Fruit fly (Drosophila melanogaster) whole organism, embryonic: ENCODE data around the gene SdicB.
A peak's percentile ranks its signal among the peaks of the same experiment; 100 is the strongest.

Experiments
- CG10209 ChIP-seq: fragments of 200-800 bp; sonication (Bioruptor generic); optimal IDR thresholded peaks from 3 replicates; lab custom pipeline; 2017; ENCODE audit warnings: missing biosample characterization, mild to moderate bottlenecking, missing genetic modification characterization, missing genetic modification reagents
- CG1024 ChIP-seq: fragments of 200-800 bp; sonication (Bioruptor generic); IDR thresholded peaks from 2 replicates; pipeline ENCODE4 v1.3.6; 2022; ENCODE audit warnings: missing biosample characterization, missing genetic modification characterization
- CG12659 ChIP-seq: fragments of 200-800 bp; sonication (Bioruptor generic); optimal IDR thresholded peaks from 3 replicates; lab custom pipeline; 2017; ENCODE audit warnings: mild to moderate bottlenecking, missing biosample characterization, missing genetic modification reagents, missing genetic modification characterization
- CG12942 ChIP-seq: fragments of 200-800 bp; sonication (Bioruptor generic); optimal IDR thresholded peaks from 3 replicates; lab custom pipeline; 2016; ENCODE audit warnings: missing biosample characterization, missing genetic modification characterization
- CG13123 ChIP-seq: fragments of 200-800 bp; sonication (Bioruptor generic); optimal IDR thresholded peaks from 2 replicates; lab custom pipeline; 2016; ENCODE audit warnings: missing biosample characterization, missing genetic modification characterization
- CG13287 ChIP-seq: fragments of 200-800 bp; sonication (Bioruptor generic); IDR thresholded peaks from 2 replicates; pipeline ENCODE4 v1.3.6; 2022; ENCODE audit warnings: missing biosample characterization, missing genetic modification characterization; ENCODE audit not compliant: partially characterized antibody
- CG13624 ChIP-seq: fragments of 200-800 bp; sonication (Bioruptor generic); optimal IDR thresholded peaks from 2 replicates; lab custom pipeline; 2016; ENCODE audit warnings: missing biosample characterization, missing genetic modification characterization
- CG16813 ChIP-seq: fragments of 200-800 bp; sonication (Bioruptor generic); IDR thresholded peaks from 3 replicates; pipeline ENCODE4 v1.3.6; 2022; ENCODE audit warnings: missing biosample characterization, missing genetic modification characterization; ENCODE audit not compliant: partially characterized antibody
- CG17802 ChIP-seq: fragments of 200-800 bp; sonication (Bioruptor generic); optimal IDR thresholded peaks from 2 replicates; lab custom pipeline; 2018; ENCODE audit warnings: missing biosample characterization, mild to moderate bottlenecking, missing genetic modification characterization, moderate library complexity
- CG1792 ChIP-seq: fragments of 200-800 bp; sonication (Bioruptor generic); optimal IDR thresholded peaks from 2 replicates; lab custom pipeline; 2016; ENCODE audit warnings: missing biosample characterization, missing genetic modification characterization
- CG18476 ChIP-seq: fragments of 200-800 bp; sonication (Bioruptor generic); optimal IDR thresholded peaks from 2 replicates; lab custom pipeline; 2016; ENCODE audit warnings: missing biosample characterization, mild to moderate bottlenecking, missing genetic modification characterization
- CG2129 ChIP-seq: fragments of 200-800 bp; sonication (Bioruptor generic); IDR thresholded peaks from 2 replicates; pipeline ENCODE4 v1.3.6; 2022; ENCODE audit warnings: missing biosample characterization, missing genetic modification characterization; ENCODE audit not compliant: partially characterized antibody
- CG33213 ChIP-seq: fragments of 200-800 bp; sonication (Bioruptor generic); optimal IDR thresholded peaks from 3 replicates; lab custom pipeline; 2016; ENCODE audit warnings: missing biosample characterization, missing genetic modification characterization
- CG3847 ChIP-seq: fragments of 200-800 bp; sonication (Bioruptor generic); IDR thresholded peaks from 2 replicates; pipeline ENCODE4 v1.3.6; 2022; ENCODE audit warnings: missing biosample characterization, missing genetic modification characterization
- CG42726 ChIP-seq: fragments of 200-800 bp; sonication (Bioruptor generic); IDR thresholded peaks from 2 replicates; pipeline ENCODE4 v1.3.6; 2022; ENCODE audit warnings: missing biosample characterization, missing genetic modification characterization; ENCODE audit not compliant: partially characterized antibody
- CG4424 ChIP-seq: fragments of 200-800 bp; sonication (Bioruptor generic); optimal IDR thresholded peaks from 3 replicates; lab custom pipeline; 2016; ENCODE audit warnings: missing biosample characterization, missing genetic modification characterization
- CG6689 ChIP-seq: fragments of 200-800 bp; sonication (Bioruptor generic); IDR thresholded peaks from 2 replicates; pipeline ENCODE4 v1.3.6; 2022; ENCODE audit warnings: missing biosample characterization, missing genetic modification characterization
- CG6791 ChIP-seq: fragments of 200-800 bp; sonication (Bioruptor generic); IDR thresholded peaks from 3 replicates; pipeline ENCODE4 v1.3.6; 2022; ENCODE audit warnings: missing biosample characterization, missing genetic modification characterization; ENCODE audit not compliant: partially characterized antibody
- CG9817 ChIP-seq: fragments of 200-800 bp; sonication (Bioruptor generic); optimal IDR thresholded peaks from 2 replicates; lab custom pipeline; 2018; ENCODE audit warnings: missing biosample characterization, mild to moderate bottlenecking, missing genetic modification characterization, moderate library complexity
- D ChIP-seq, 2 experiments: fragments of 200-800 bp in 1 of 2; fragments of >200 bp in 1 of 2; sonication (Bioruptor generic) in 1 of 2; optimal IDR thresholded peaks; 2 replicates in 1 of 2; 3 replicates in 1 of 2; lab custom pipeline; 2017; ENCODE audit warnings: mild to moderate bottlenecking in 1 of 2, missing biosample characterization in 1 of 2, missing genetic modification characterization in 1 of 2, missing genetic modification reagents in 1 of 2
- Dref ChIP-seq: fragments of 200-800 bp; sonication (Bioruptor generic); IDR thresholded peaks from 2 replicates; pipeline ENCODE4 v1.3.6; 2022; ENCODE audit warnings: missing biosample characterization, missing genetic modification characterization
- E2f2 ChIP-seq: fragments of 200-800 bp; sonication (Bioruptor generic); IDR thresholded peaks from 2 replicates; pipeline ENCODE4 v1.3.6; 2022; ENCODE audit warnings: missing biosample characterization, missing genetic modification characterization
- Med ChIP-seq: fragments of 200-800 bp; sonication (Bioruptor generic); peaks from one replicate; lab custom pipeline; 2016; ENCODE audit warnings: missing biosample characterization, missing genetic modification characterization, mild to moderate bottlenecking, inconsistent platforms, moderate library complexity
- Nf-YB ChIP-seq: fragments of 200-800 bp; sonication (Bioruptor generic); optimal IDR thresholded peaks from 3 replicates; lab custom pipeline; 2019; ENCODE audit warnings: missing biosample characterization, mild to moderate bottlenecking, missing genetic modification characterization, moderate library complexity
- Sox102F ChIP-seq: fragments of 200-800 bp; sonication (Bioruptor generic); optimal IDR thresholded peaks from 2 replicates; lab custom pipeline; 2018; ENCODE audit warnings: missing biosample characterization, mild to moderate bottlenecking, missing genetic modification characterization, moderate library complexity
- bowl ChIP-seq: fragments of 200-800 bp; sonication (Bioruptor generic); IDR thresholded peaks from 2 replicates; pipeline ENCODE4 v1.3.6; 2022; ENCODE audit warnings: missing biosample characterization, missing genetic modification characterization
- cg ChIP-seq: fragments of 200-800 bp; sonication (Bioruptor generic); optimal IDR thresholded peaks from 3 replicates; lab custom pipeline; 2019; ENCODE audit warnings: missing biosample characterization, mild to moderate bottlenecking, missing genetic modification characterization, moderate library complexity
- croc ChIP-seq: fragments of 200-800 bp; sonication (Bioruptor generic); conservative IDR thresholded peaks from 3 replicates; pipeline ENCODE4 v1.3.6; 2022; ENCODE audit warnings: missing biosample characterization, missing genetic modification characterization
- cwo ChIP-seq: fragments of 200-800 bp; sonication (Bioruptor generic); optimal IDR thresholded peaks from 3 replicates; lab custom pipeline; 2017; ENCODE audit warnings: missing biosample characterization, missing genetic modification characterization, mild to moderate bottlenecking, moderate library complexity, missing genetic modification reagents
- dati ChIP-seq: fragments of 200-800 bp; sonication (Bioruptor generic); IDR thresholded peaks from 2 replicates; pipeline ENCODE4 v1.3.6; 2022; ENCODE audit warnings: missing biosample characterization, missing genetic modification characterization
- ems ChIP-seq: fragments of 200-800 bp; sonication (Bioruptor generic); optimal IDR thresholded peaks from 3 replicates; lab custom pipeline; 2016; ENCODE audit warnings: missing biosample characterization, missing genetic modification characterization
- hb ChIP-seq: fragments of 200-800 bp; sonication (Bioruptor generic); IDR thresholded peaks from 3 replicates; pipeline ENCODE4 v1.3.6; 2022; ENCODE audit warnings: missing biosample characterization, missing genetic modification characterization; ENCODE audit not compliant: partially characterized antibody
- ind ChIP-seq: fragments of 200-800 bp; sonication (Bioruptor generic); optimal IDR thresholded peaks from 3 replicates; lab custom pipeline; 2016; ENCODE audit warnings: missing biosample characterization, missing genetic modification characterization
- inv ChIP-seq: fragments of 200-800 bp; sonication (Bioruptor generic); IDR thresholded peaks from 2 replicates; pipeline ENCODE4 v1.3.6; 2022; ENCODE audit warnings: missing biosample characterization, missing genetic modification characterization; ENCODE audit not compliant: partially characterized antibody
- ken ChIP-seq: fragments of 200-800 bp; sonication (Bioruptor generic); IDR thresholded peaks from 3 replicates; pipeline ENCODE4 v1.3.6; 2022; ENCODE audit warnings: missing biosample characterization, missing genetic modification characterization
- nmo ChIP-seq: fragments of 200-800 bp; sonication (Bioruptor generic); optimal IDR thresholded peaks from 2 replicates; lab custom pipeline; 2018; ENCODE audit warnings: missing biosample characterization, mild to moderate bottlenecking, missing genetic modification characterization, moderate library complexity
- pho ChIP-seq: fragments of 200-800 bp; sonication (Bioruptor generic); optimal IDR thresholded peaks from 2 replicates; lab custom pipeline; 2016; ENCODE audit warnings: missing biosample characterization, missing genetic modification characterization
- prd ChIP-seq, 3 experiments: fragments of >200 bp in 2 of 3; fragments of 200-800 bp in 1 of 3; sonication (Bioruptor generic) in 1 of 3; optimal IDR thresholded peaks in 2 of 3; IDR thresholded peaks in 1 of 3; 2 replicates in 2 of 3; 3 replicates in 1 of 3; pipeline versions ENCODE4 v1.3.6 to Lab custom; 2017 to 2022; ENCODE audit warnings: missing biosample characterization in 1 of 3, missing genetic modification characterization in 1 of 3
- ranshi ChIP-seq: fragments of 200-800 bp; sonication (Bioruptor generic); IDR thresholded peaks from 2 replicates; pipeline ENCODE4 v1.3.6; 2022; ENCODE audit warnings: missing biosample characterization, missing genetic modification characterization
- salm ChIP-seq: fragments of 200-800 bp; sonication (Bioruptor generic); optimal IDR thresholded peaks from 2 replicates; lab custom pipeline; 2018; ENCODE audit warnings: missing biosample characterization, mild to moderate bottlenecking, missing genetic modification characterization
- sens-2 ChIP-seq: fragments of 200-800 bp; sonication (Bioruptor generic); IDR thresholded peaks from 2 replicates; pipeline ENCODE4 v1.3.6; 2022; ENCODE audit warnings: missing biosample characterization, missing genetic modification characterization
- sob ChIP-seq: fragments of 200-800 bp; sonication (Bioruptor generic); IDR thresholded peaks from 2 replicates; pipeline ENCODE4 v1.3.6; 2022; ENCODE audit warnings: missing biosample characterization, missing genetic modification characterization
- sr ChIP-seq: fragments of 200-800 bp; sonication (Bioruptor generic); IDR thresholded peaks from 3 replicates; pipeline ENCODE4 v1.3.6; 2022; ENCODE audit warnings: missing biosample characterization, missing genetic modification characterization
- ttk ChIP-seq: fragments of 200-800 bp; sonication (Bioruptor generic); IDR thresholded peaks from 2 replicates; pipeline ENCODE4 v2.1.2; 2022; ENCODE audit warnings: missing biosample characterization, missing genetic modification characterization
- unc-4 ChIP-seq: fragments of 200-800 bp; sonication (Bioruptor generic); IDR thresholded peaks from 2 replicates; pipeline ENCODE4 v1.3.6; 2022; ENCODE audit warnings: missing biosample characterization, missing genetic modification characterization; ENCODE audit not compliant: partially characterized antibody
- usp ChIP-seq: fragments of >200 bp; optimal IDR thresholded peaks from 2 replicates; lab custom pipeline; 2017; ENCODE audit warnings: missing biosample characterization, missing genetic modification characterization
- vfl ChIP-seq: fragments of 200-800 bp; sonication (Bioruptor generic); optimal IDR thresholded peaks from 2 replicates; lab custom pipeline; 2016; ENCODE audit warnings: missing biosample characterization, missing genetic modification characterization

SdicB gene

DNA sequence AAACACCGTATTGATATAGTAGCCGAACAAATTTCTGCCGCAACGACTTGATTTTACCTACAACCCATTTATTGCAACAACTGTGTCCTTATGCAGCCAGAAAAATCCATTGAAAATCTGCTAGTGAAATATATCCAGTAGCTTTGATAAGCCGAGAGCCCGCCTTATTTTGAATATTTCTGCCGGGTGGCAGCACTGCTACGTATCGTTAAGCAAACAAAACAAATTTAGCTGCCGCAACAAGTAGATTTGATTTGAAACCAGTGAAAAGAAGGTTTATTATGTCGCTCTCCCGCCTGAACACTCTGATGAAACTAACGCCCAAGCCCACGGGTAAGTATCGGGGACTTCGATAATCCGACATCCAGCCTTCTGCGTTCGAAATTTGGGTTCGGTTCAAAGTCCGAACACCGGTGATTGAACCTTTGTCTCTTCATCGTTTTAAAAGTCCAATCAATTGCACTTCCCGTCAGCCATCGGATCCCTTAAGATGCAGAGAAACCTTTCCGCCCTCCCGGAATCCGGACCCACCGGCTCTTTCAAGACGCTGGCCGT is 42.8 kb downstream of the SdicB start, which contains the start of gene CG9577 (continued):
- TF ChIP-seq ttk (GFP tag; lab: Robert Waterston, UW) (no peak), CG12942 (GFP tag; lab: Kevin White, UChicago) (no peak), dati (no peak), sr (GFP tag; lab: Robert Waterston, UW) (no peak), prd (optimal IDR thresholded peaks at IDR 0.05; lab: Kevin White, UChicago) (no peak), prd (GFP tag; IDR thresholded peaks at IDR 0.05; lab: Robert Waterston, UW) (no peak), ken (GFP tag; lab: Robert Waterston, UW) (no peak), bowl (no peak), D (optimal IDR thresholded peaks at IDR 0.05; lab: Kevin White, UChicago) (no peak), D (GFP tag; optimal IDR thresholded peaks at IDR 0.05; lab: Kevin White, UChicago) (no peak), CG9817 (tag; lab: Kevin White, UChicago) (no peak), Nf-YB (GFP tag; lab: Kevin White, UChicago) (no peak), ems (GFP tag; lab: Kevin White, UChicago) (no peak), Med (GFP tag; lab: Kevin White, UChicago) (peak; percentile 38), CG6689 (GFP tag; lab: Robert Waterston, UW) (no peak), CG18476 (no peak), Sox102F (no peak), CG13123 (GFP tag; lab: Kevin White, UChicago) (no peak), cg (no peak), cwo (no peak), usp (no peak), croc (GFP tag; lab: Robert Waterston, UW) (no peak), CG13287 (GFP tag; lab: Robert Waterston, UW) (peak; percentile 27), Dref (GFP tag; lab: Robert Waterston, UW) (peak; percentile 48), inv (GFP tag; lab: Robert Waterston, UW) (no peak)
- TF ChIP-seq, all 482 proteins: peak for 13

DNA sequence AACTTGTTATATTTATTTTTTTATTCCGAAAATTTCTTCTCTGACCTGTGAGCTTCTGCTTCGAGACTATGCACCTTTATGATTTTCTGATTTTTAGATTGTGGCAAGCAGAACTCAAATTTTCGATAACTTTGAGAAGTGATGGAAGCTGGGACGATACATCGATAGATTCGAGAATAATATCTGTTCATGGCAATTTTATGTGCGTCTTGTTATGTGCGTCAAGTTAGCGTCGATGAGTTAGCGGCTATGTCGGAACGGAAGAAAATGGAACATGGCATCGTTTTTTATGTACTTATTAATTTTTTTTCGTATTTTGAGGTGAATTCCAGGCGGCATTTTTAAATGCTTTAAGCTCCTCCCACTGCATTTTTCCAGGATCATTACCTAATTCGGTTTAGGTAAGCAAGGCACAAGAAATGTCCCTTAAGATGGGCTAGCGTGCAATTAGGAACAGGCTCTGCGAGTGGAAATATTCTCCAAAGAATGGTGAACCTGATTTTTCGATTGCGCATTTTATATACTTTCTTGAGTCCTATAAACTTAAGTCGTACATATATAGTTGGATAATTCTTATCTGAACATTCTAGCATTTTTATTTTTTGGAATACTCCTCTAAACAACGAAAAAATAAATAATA is 43.5 kb downstream of the SdicB start, which contains the start of gene Phf7:
Phf7 (minus strand) TSS at position 58 of the 640 bp plus-strand sequence.
- TF ChIP-seq nmo (peak; percentile 34), CG2129 (0 out of 2 replicates have a peak, but pooled peaks have one; percentile 19), vfl (GFP tag; lab: Kevin White, UChicago) (no peak), pho (GFP tag; lab: Kevin White, UChicago) (peak; percentile 13), hb (GFP tag; lab: Robert Waterston, UW) (peak; percentile 65), ranshi (GFP tag; lab: Robert Waterston, UW) (no peak), CG33213 (GFP tag; lab: Kevin White, UChicago) (peak; percentile 52), CG1792 (GFP tag; lab: Kevin White, UChicago) (no peak), CG16813 (GFP tag; lab: Robert Waterston, UW) (peak; percentile 83), unc-4 (GFP tag; lab: Robert Waterston, UW) (peak; percentile 72), sens-2 (GFP tag; lab: Robert Waterston, UW) (no peak), CG42726 (GFP tag; lab: Robert Waterston, UW) (peak; percentile 85), CG6791 (GFP tag; lab: Robert Waterston, UW) (peak; percentile 82), sob (GFP tag; lab: Robert Waterston, UW) (0 out of 2 replicates have a peak, but pooled peaks have one; percentile 10), CG10209 (GFP tag; lab: Kevin White, UChicago) (no peak), CG1024 (peak; percentile 64; the same call in 1 of the 2 replicates), CG3847 (GFP tag; lab: Robert Waterston, UW) (0 out of 2 replicates have a peak, but pooled peaks have one; percentile 12), ind (GFP tag; lab: Kevin White, UChicago) (no peak), CG13287 (GFP tag; lab: Robert Waterston, UW) (peak; percentile 77), CG13624 (GFP tag; lab: Kevin White, UChicago) (peak; percentile 22), CG4424 (no peak), CG12659 (GFP tag; lab: Kevin White, UChicago) (peak; percentile 59), salm (no peak), CG17802 (tag; lab: Kevin White, UChicago) (peak; percentile 49), E2f2 (GFP tag; lab: Robert Waterston, UW) (peak; percentile 79)
